Fruit fly (Drosophila melanogaster): ENCODE results near the gene Ten-a.

DNA sequence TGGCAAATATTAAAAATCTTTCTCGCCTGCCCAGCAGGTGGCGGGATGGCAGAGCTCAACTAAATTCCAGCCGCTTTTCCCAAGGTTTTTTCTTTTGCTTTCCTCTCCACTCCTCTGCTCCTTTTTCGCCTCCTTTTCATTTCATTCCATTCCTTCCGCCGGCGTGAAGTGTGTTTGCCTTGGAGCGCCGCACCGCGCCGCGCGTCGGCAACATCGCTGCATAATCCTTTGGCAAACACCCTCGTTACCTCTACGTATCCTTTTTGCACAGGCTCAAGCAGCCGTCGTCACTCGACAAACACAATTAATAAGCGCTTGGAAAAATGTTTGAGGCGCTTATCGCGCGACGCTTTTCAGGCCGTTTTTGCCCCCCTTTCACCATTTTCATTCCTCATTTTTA, 222.5 kb downstream of the Ten-a start:
- TF ChIP-seq fu2 (GFP tag; optimal IDR thresholded peaks at IDR 0.05): no peak
- TF ChIP-seq CG6791 (GFP tag; IDR thresholded peaks at IDR 0.05; ENCODE audit: partially characterized antibody): no peak
- no peak for TF ChIP-seq CG12391 (tag; optimal IDR thresholded peaks at IDR 0.05)
- TF ChIP-seq Ssrp (tag; optimal IDR thresholded peaks at IDR 0.05): no peak
- TF ChIP-seq CG10209 (GFP tag; optimal IDR thresholded peaks at IDR 0.05): no peak
- TF ChIP-seq mirr (GFP tag; optimal IDR thresholded peaks at IDR 0.05): no peak
- no peak for TF ChIP-seq Sox100B (GFP tag; optimal IDR thresholded peaks at IDR 0.05)
- TF ChIP-seq amos (GFP tag; IDR thresholded peaks at IDR 0.05; ENCODE audit: partially characterized antibody): no peak
- no peak for TF ChIP-seq CG18599 (GFP tag; optimal IDR thresholded peaks at IDR 0.05)
- TF ChIP-seq Antp (GFP tag; optimal IDR thresholded peaks at IDR 0.05): no peak
- no peak for TF ChIP-seq slou (GFP tag; optimal IDR thresholded peaks at IDR 0.05)
- TF ChIP-seq gro (GFP tag; optimal IDR thresholded peaks at IDR 0.05): no peak
- TF ChIP-seq CG18619 (GFP tag; optimal IDR thresholded peaks at IDR 0.05): no peak
